Worm (Caenorhabditis elegans) whole organism, L4 larva: ENCODE measurements around the gene Y43F8C.13.

Experiments used
- F10B5.3 ChIP-seq: sonication (generic microtip); optimal IDR thresholded peaks from 2 replicates; lab custom pipeline; 2016; ENCODE audit warnings: mild to moderate bottlenecking, missing genetic modification characterization, missing compliant biosample characterization
- F44E2.7 ChIP-seq: fragments of 200-800 bp; sonication (Bioruptor generic); IDR thresholded peaks from 2 replicates; pipeline ENCODE4 v2.1.2; 2022; ENCODE audit warnings: missing genetic modification characterization, missing compliant biosample characterization
- aha-1 ChIP-seq: fragments of 150-350 bp; peaks from one replicate; lab custom pipeline; 2014; ENCODE audit warnings: missing biosample characterization, missing genetic modification characterization
- ceh-28 ChIP-seq: fragments of 150-350 bp; optimal IDR thresholded peaks from 2 replicates; lab custom pipeline; 2014; ENCODE audit warnings: missing biosample characterization, missing genetic modification reagents, missing genetic modification characterization
- daf-16 ChIP-seq, 3 experiments: sonication (generic microtip); optimal IDR thresholded peaks; 2 replicates each; lab custom pipeline; 2016 to 2017; ENCODE audit warnings: missing genetic modification characterization in 3 of 3, missing genetic modification reagents in 3 of 3, mild to moderate bottlenecking in 2 of 3, missing compliant biosample characterization in 2 of 3, missing biosample characterization in 1 of 3, moderate library complexity in 1 of 3
- daf-19 ChIP-seq: fragments of 200-800 bp; sonication (Bioruptor generic); conservative IDR thresholded peaks from 2 replicates; pipeline ENCODE4 v1.3.6; 2022; ENCODE audit warnings: missing genetic modification characterization, missing compliant biosample characterization
- dmd-6 ChIP-seq: fragments of 200-800 bp; sonication (Bioruptor generic); IDR thresholded peaks from 2 replicates; pipeline ENCODE4 v1.3.6; 2022; ENCODE audit warnings: missing genetic modification reagents, missing genetic modification characterization, missing compliant biosample characterization
- dve-1 ChIP-seq: sonication (generic microtip); optimal IDR thresholded peaks from 2 replicates; lab custom pipeline; 2017; ENCODE audit warnings: antibody characterized with exemption, mild to moderate bottlenecking, missing genetic modification characterization, missing compliant biosample characterization; ENCODE audit not compliant: insufficient read depth
- egl-43 ChIP-seq: fragments of 200-800 bp; sonication (Bioruptor generic); IDR thresholded peaks from 2 replicates; pipeline ENCODE4 v1.3.6; 2022; ENCODE audit warnings: missing genetic modification reagents, missing genetic modification characterization, missing compliant biosample characterization
- hif-1 ChIP-seq, 2 experiments: sonication (generic microtip); optimal IDR thresholded peaks; 2 replicates each; lab custom pipeline; 2016 to 2017; ENCODE audit warnings: missing compliant biosample characterization in 2 of 2, missing genetic modification characterization in 2 of 2, missing genetic modification reagents in 2 of 2, missing genotype in 2 of 2, mild to moderate bottlenecking in 1 of 2
- hlh-11 ChIP-seq: fragments of 200-800 bp; sonication (Bioruptor generic); optimal IDR thresholded peaks from 2 replicates; lab custom pipeline; 2018; ENCODE audit warnings: mild to moderate bottlenecking, missing genetic modification characterization, missing compliant biosample characterization
- hlh-30 ChIP-seq: sonication (generic microtip); optimal IDR thresholded peaks from 2 replicates; lab custom pipeline; 2017; ENCODE audit warnings: antibody characterized with exemption, mild to moderate bottlenecking, missing genetic modification characterization, missing compliant biosample characterization; ENCODE audit not compliant: insufficient read depth
- jun-1 ChIP-seq: fragments of 150-350 bp; optimal IDR thresholded peaks from 2 replicates; lab custom pipeline; 2014; ENCODE audit warnings: missing biosample characterization, missing genetic modification reagents, missing genetic modification characterization
- lin-13 ChIP-seq: fragments of 150-350 bp; optimal IDR thresholded peaks from 2 replicates; lab custom pipeline; 2014; ENCODE audit warnings: missing biosample characterization, missing genetic modification reagents, missing genetic modification characterization
- lin-29 ChIP-seq: fragments of 200-800 bp; sonication (Bioruptor generic); IDR thresholded peaks from 2 replicates; pipeline ENCODE4 v1.3.6; 2022; ENCODE audit warnings: missing genetic modification reagents, missing genetic modification characterization, missing compliant biosample characterization
- lir-3 ChIP-seq: sonication (generic microtip); optimal IDR thresholded peaks from 2 replicates; lab custom pipeline; 2016; ENCODE audit warnings: mild to moderate bottlenecking, missing genetic modification characterization, missing compliant biosample characterization
- lsy-2 ChIP-seq, 2 experiments: fragments of 150-350 bp in 1 of 2; sonication (generic microtip) in 1 of 2; optimal IDR thresholded peaks; 2 replicates each; lab custom pipeline; 2014 to 2017; ENCODE audit warnings: missing biosample characterization in 2 of 2, missing genetic modification characterization in 2 of 2
- madf-9 ChIP-seq: fragments of 200-800 bp; sonication (Bioruptor generic); conservative IDR thresholded peaks from 2 replicates; pipeline ENCODE4 v1.3.6; 2022; ENCODE audit warnings: missing genetic modification reagents, missing genetic modification characterization, missing compliant biosample characterization
- mdl-1 ChIP-seq, 2 experiments: fragments of 150-350 bp in 1 of 2; sonication (generic microtip) in 1 of 2; optimal IDR thresholded peaks; 2 replicates each; lab custom pipeline; 2014 to 2017; ENCODE audit warnings: missing biosample characterization in 2 of 2, missing genetic modification characterization in 2 of 2
- mdt-29 ChIP-seq: fragments of 200-800 bp; sonication (Bioruptor generic); IDR thresholded peaks from 2 replicates; pipeline ENCODE4 v1.3.6; 2022; ENCODE audit warnings: missing genetic modification reagents, missing genetic modification characterization, missing compliant biosample characterization
- nhr-102 ChIP-seq: sonication (generic microtip); optimal IDR thresholded peaks from 2 replicates; lab custom pipeline; 2016; ENCODE audit warnings: mild to moderate bottlenecking, missing genetic modification characterization, moderate library complexity, missing compliant biosample characterization
- nhr-111 ChIP-seq: fragments of 200-800 bp; sonication (Bioruptor generic); optimal IDR thresholded peaks from 2 replicates; lab custom pipeline; 2018; ENCODE audit warnings: mild to moderate bottlenecking, missing genetic modification characterization, missing compliant biosample characterization
- nhr-28 ChIP-seq: fragments of 150-350 bp; optimal IDR thresholded peaks from 2 replicates; lab custom pipeline; 2014; ENCODE audit warnings: missing biosample characterization, missing genetic modification characterization
- php-3 ChIP-seq: fragments of 200-800 bp; sonication (Bioruptor generic); IDR thresholded peaks from 2 replicates; pipeline ENCODE4 v1.3.6; 2022; ENCODE audit warnings: missing genetic modification reagents, missing genetic modification characterization, missing compliant biosample characterization
- pqm-1 ChIP-seq: sonication (generic microtip); optimal IDR thresholded peaks from 2 replicates; lab custom pipeline; 2017; ENCODE audit warnings: missing biosample characterization, missing genetic modification characterization
- rbr-2 ChIP-seq: sonication (generic microtip); optimal IDR thresholded peaks from 2 replicates; lab custom pipeline; 2016; ENCODE audit warnings: missing genotype, missing genetic modification characterization, missing compliant biosample characterization
- saeg-2 ChIP-seq: fragments of 200-800 bp; sonication (Bioruptor generic); IDR thresholded peaks from 2 replicates; pipeline ENCODE4 v1.3.6; 2022; ENCODE audit warnings: missing genetic modification reagents, missing genetic modification characterization, missing compliant biosample characterization
- set-16 ChIP-seq: fragments of 200-800 bp; sonication (Bioruptor generic); IDR thresholded peaks from 2 replicates; pipeline ENCODE4 v1.3.6; 2022; ENCODE audit warnings: missing genetic modification reagents, missing genetic modification characterization, missing compliant biosample characterization
- spr-3 ChIP-seq: fragments of 200-800 bp; sonication (Bioruptor generic); optimal IDR thresholded peaks from 2 replicates; lab custom pipeline; 2018; ENCODE audit warnings: mild to moderate bottlenecking, missing genetic modification characterization, missing compliant biosample characterization
- tag-97 ChIP-seq: fragments of 200-800 bp; sonication (Bioruptor generic); IDR thresholded peaks from 2 replicates; pipeline ENCODE4 v1.3.6; 2022; ENCODE audit warnings: missing genetic modification characterization, missing compliant biosample characterization
- unc-130 ChIP-seq: sonication (generic microtip); optimal IDR thresholded peaks from 2 replicates; lab custom pipeline; 2016; ENCODE audit warnings: missing genetic modification reagents, missing genetic modification characterization, missing compliant biosample characterization
- vab-7 ChIP-seq: fragments of 200-800 bp; sonication (Bioruptor generic); IDR thresholded peaks from 2 replicates; pipeline ENCODE4 v1.3.6; 2022; ENCODE audit warnings: missing genetic modification reagents, missing genetic modification characterization, missing compliant biosample characterization
- zfp-3 ChIP-seq: fragments of 200-800 bp; sonication (Bioruptor generic); conservative IDR thresholded peaks from 2 replicates; pipeline ENCODE4 v1.3.6; 2022; ENCODE audit warnings: missing genetic modification reagents, missing genetic modification characterization, missing compliant biosample characterization

Y43F8C.13 gene

ce11 chrV:19697348-19698172 lies at the start of gene Y43F8C.13, which contains the start of gene ani-3:
Gene Y43F8C.13, minus strand, starts transcription at chrV:19697398.
Gene ani-3, plus strand, starts transcription at chrV:19697732.
- TF ChIP-seq pqm-1 (tag; lab: Kevin White, UChicago) (peak; percentile 88), hlh-11 (tag; lab: Kevin White, UChicago) (peak; percentile 28), lin-13 (GFP tag; lab: Kevin White, UChicago) (peak; percentile 17), mdt-29 (GFP tag; lab: Robert Waterston, UW) (no peak), ceh-28 (peak; percentile 24), dmd-6 (GFP tag; lab: Robert Waterston, UW) (peak; percentile 43; the same call in 1 of the 2 replicates), aha-1 (tag; lab: Kevin White, UChicago) (peak; percentile 39), F44E2.7 (GFP tag; lab: Robert Waterston, UW) (no peak), zfp-3 (no peak), saeg-2 (GFP tag; lab: Robert Waterston, UW) (no peak), lsy-2 (tag; optimal IDR thresholded peaks at IDR 0.05; lab: Kevin White, UChicago) (peak in 1 of 2 experiments; percentile 23), set-16 (GFP tag; lab: Robert Waterston, UW) (peak; percentile 75), nhr-28 (tag; lab: Kevin White, UChicago) (peak; percentile 57), daf-16 (GFP tag; optimal IDR thresholded peaks at IDR 0.05; lab: Kevin White, UChicago) (no peak), daf-16 (tag; optimal IDR thresholded peaks at IDR 0.05; lab: Kevin White, UChicago) (peak; percentile 33), dve-1 (peak; percentile 61), hlh-30 (tag; lab: Kevin White, UChicago) (peak; percentile 5)

ce11 chrV:19745852-19746251 lies 48.7 kb upstream of the Y43F8C.13 start, which contains the start of gene W04E12.5:
Gene W04E12.5, plus strand, starts transcription at chrV:19746152.
- TF ChIP-seq spr-3 (GFP tag; lab: Kevin White, UChicago) (no peak), lin-13 (GFP tag; lab: Kevin White, UChicago) (no peak), mdl-1 (tag; optimal IDR thresholded peaks at IDR 0.05; lab: Kevin White, UChicago) (no peak), daf-19 (no peak), F10B5.3 (tag; lab: Kevin White, UChicago) (no peak), lir-3 (tag; lab: Kevin White, UChicago) (no peak), madf-9 (no peak), set-16 (GFP tag; lab: Robert Waterston, UW) (no peak; the same call in 1 of the 2 replicates), rbr-2 (tag; lab: Kevin White, UChicago) (no peak), vab-7 (GFP tag; lab: Robert Waterston, UW) (no peak), jun-1 (tag; lab: Kevin White, UChicago) (no peak), nhr-102 (tag; lab: Kevin White, UChicago) (no peak)

ce11 chrV:19744210-19744609 lies 47.0 kb upstream of the Y43F8C.13 start:
- TF ChIP-seq ceh-28 (peak; percentile 76), egl-43 (GFP tag; lab: Robert Waterston, UW) (no peak)
- TF ChIP-seq, all 104 proteins: peak for 1

- TF ChIP-seq nhr-111 (GFP tag; lab: Kevin White, UChicago) (no peak), unc-130 (GFP tag; lab: Kevin White, UChicago) (no peak), lin-29 (GFP tag; lab: Robert Waterston, UW) (no peak), tag-97 (GFP tag; lab: Robert Waterston, UW) (no peak), php-3 (GFP tag; lab: Robert Waterston, UW) (0 out of 2 replicates have a peak, but pooled peaks have one; percentile 23), hif-1 (tag; optimal IDR thresholded peaks at IDR 0.05; lab: Kevin White, UChicago) (no peak), set-16 (GFP tag; lab: Robert Waterston, UW) (peak; percentile 55; the same call in 1 of the 2 replicates), jun-1 (tag; lab: Kevin White, UChicago) (no peak)
Measured at ce11 chrV:19743794-19744193, 46.6 kb upstream of the Y43F8C.13 start.
